Fruit fly (Drosophila melanogaster): Measurements from ENCODE around the gene bab1.

dm6 chr3L:1100660-1101139, at the start of gene bab1:
- TF ChIP-seq CTCF (optimal IDR thresholded peaks at IDR 0.05) (no peak), CG8478 (optimal IDR thresholded peaks at IDR 0.05) (no peak)

Data from S2 (cell line).